Worm (Caenorhabditis elegans) whole organism, L4 larva: ENCODE data around the gene mltn-9.

Source experiments
- R02D3.7 ChIP-seq: fragments of 150-350 bp; sonication (generic microtip); optimal IDR thresholded peaks from 3 replicates; lab custom pipeline; 2014; ENCODE audit warnings: missing biosample characterization, missing genetic modification characterization
- dpl-1 ChIP-seq: fragments of 150-350 bp; optimal IDR thresholded peaks from 2 replicates; lab custom pipeline; 2014; ENCODE audit warnings: missing biosample characterization, missing genetic modification reagents, missing genetic modification characterization
- fkh-10 ChIP-seq: fragments of 150-350 bp; optimal IDR thresholded peaks from 2 replicates; lab custom pipeline; 2014; ENCODE audit warnings: missing biosample characterization, missing genetic modification reagents, missing genetic modification characterization
- lin-39 ChIP-seq: fragments of 150-350 bp; optimal IDR thresholded peaks from 2 replicates; lab custom pipeline; 2014; ENCODE audit warnings: missing biosample characterization, missing genetic modification reagents, missing genetic modification characterization
- nhr-11 ChIP-seq: fragments of 150-350 bp; optimal IDR thresholded peaks from 2 replicates; lab custom pipeline; 2014; ENCODE audit warnings: missing biosample characterization, missing genetic modification characterization
- skn-1 ChIP-seq: fragments of 150-350 bp; optimal IDR thresholded peaks from 2 replicates; lab custom pipeline; 2014; ENCODE audit warnings: missing biosample characterization, missing genetic modification characterization

- TF ChIP-seq skn-1 (tag; lab: Kevin White, UChicago): no peak
- no peak for TF ChIP-seq nhr-11 (tag; lab: Kevin White, UChicago)
- TF ChIP-seq dpl-1: no peak
- TF ChIP-seq fkh-10 (GFP tag; lab: Kevin White, UChicago): no peak
- no peak for TF ChIP-seq R02D3.7 (tag; lab: Kevin White, UChicago)
- TF ChIP-seq lin-39 (tag; lab: Kevin White, UChicago): no peak
These were observed 50.4 kb downstream of the mltn-9 start for ce11 chrII:14666274-14666673.
